Fruit fly (Drosophila melanogaster): ENCODE measurements around the gene prage.

prage gene

dm6 chrX:1889926-1890325 lies 116.4 kb downstream of the prage start, which contains the start of the genes trr and mRpL16 (continued):
- TF ChIP-seq hb (GFP tag; IDR thresholded peaks at IDR 0.05; ENCODE audit: partially characterized antibody) (no peak), CG32532 (GFP tag; IDR thresholded peaks at IDR 0.05) (peak; percentile 64), Hr78 (GFP tag; optimal IDR thresholded peaks at IDR 0.05) (no peak), Trl (optimal IDR thresholded peaks at IDR 0.05) (no peak), Trl (GFP tag; optimal IDR thresholded peaks at IDR 0.05) (peak; percentile 24), ato (GFP tag; IDR thresholded peaks at IDR 0.05; ENCODE audit: partially characterized antibody) (0 out of 2 replicates have a peak, but pooled peaks have one; percentile 45), Sry-β (GFP tag; optimal IDR thresholded peaks at IDR 0.05) (peak; percentile 6), nau (GFP tag; optimal IDR thresholded peaks at IDR 0.05) (no peak), Jarid2 (GFP tag; optimal IDR thresholded peaks at IDR 0.05) (no peak), CG2678 (tag; optimal IDR thresholded peaks at IDR 0.05) (no peak), mirr (GFP tag; optimal IDR thresholded peaks at IDR 0.05) (peak; percentile 40), Mes4 (GFP tag; optimal IDR thresholded peaks at IDR 0.05) (no peak), chn (GFP tag; optimal IDR thresholded peaks at IDR 0.05) (peak; percentile 20), CG34376 (GFP tag; optimal IDR thresholded peaks at IDR 0.05) (no peak), Asciz (GFP tag; optimal IDR thresholded peaks at IDR 0.05) (no peak), Scr (GFP tag; IDR thresholded peaks at IDR 0.05; ENCODE audit: partially characterized antibody) (peak; percentile 83), CG4404 (GFP tag; IDR thresholded peaks at IDR 0.05) (peak; percentile 31; the same call in 1 of the 2 replicates), seq (GFP tag; IDR thresholded peaks at IDR 0.05) (peak; percentile 56; the same call in 1 of the 2 replicates), CG31365 (tag; optimal IDR thresholded peaks at IDR 0.05) (no peak), eve (GFP tag; optimal IDR thresholded peaks at IDR 0.05) (no peak), CG10274 (GFP tag; optimal IDR thresholded peaks at IDR 0.05) (no peak), Mad (GFP tag; optimal IDR thresholded peaks at IDR 0.05) (peak; percentile 58), Dip2 (GFP tag; IDR thresholded peaks at IDR 0.05) (no peak), CG6813 (GFP tag; optimal IDR thresholded peaks at IDR 0.05) (no peak), CG8478 (optimal IDR thresholded peaks at IDR 0.05) (no peak), br (optimal IDR thresholded peaks at IDR 0.05) (no peak), CG4854 (GFP tag; optimal IDR thresholded peaks at IDR 0.05) (no peak), CG14860 (GFP tag; IDR thresholded peaks at IDR 0.05; ENCODE audit: partially characterized antibody) (peak; percentile 28; the same call in 1 of the 3 replicates), CG6791 (GFP tag; IDR thresholded peaks at IDR 0.05; ENCODE audit: partially characterized antibody) (peak; percentile 60), CG2889 (GFP tag; IDR thresholded peaks at IDR 0.05) (no peak), ttk (GFP tag; IDR thresholded peaks at IDR 0.05) (no peak), sisA (GFP tag; IDR thresholded peaks at IDR 0.05) (no peak), CG7357 (GFP tag; IDR thresholded peaks at IDR 0.05) (0 out of 3 replicates have a peak, but pooled peaks have one; percentile 30), CG12744 (GFP tag; optimal IDR thresholded peaks at IDR 0.05) (no peak), CHES-1-like (GFP tag; optimal IDR thresholded peaks at IDR 0.05) (peak; percentile 44), gsb-n (tag; optimal IDR thresholded peaks at IDR 0.05) (no peak), dm (GFP tag; optimal IDR thresholded peaks at IDR 0.05) (peak; percentile 24), gt (GFP tag; IDR thresholded peaks at IDR 0.05) (no peak), her (GFP tag; optimal IDR thresholded peaks at IDR 0.05) (no peak), oc (tag; optimal IDR thresholded peaks at IDR 0.05) (no peak), E2f2 (GFP tag; IDR thresholded peaks at IDR 0.05) (peak; percentile 40; the same call in 1 of the 2 replicates), pros (GFP tag; optimal IDR thresholded peaks at IDR 0.05) (no peak), run (tag; optimal IDR thresholded peaks at IDR 0.05) (no peak), Tbp (GFP tag; optimal IDR thresholded peaks at IDR 0.05) (no peak), NFAT (GFP tag; IDR thresholded peaks at IDR 0.05) (no peak), CG3995 (GFP tag; optimal IDR thresholded peaks at IDR 0.05) (no peak), NC2β (GFP tag; optimal IDR thresholded peaks at IDR 0.05) (no peak), CG9876 (GFP tag; optimal IDR thresholded peaks at IDR 0.05) (no peak), lbe (GFP tag; optimal IDR thresholded peaks at IDR 0.05) (no peak), nom (GFP tag; optimal IDR thresholded peaks at IDR 0.05) (no peak), CG4424 (GFP tag; optimal IDR thresholded peaks at IDR 0.05) (no peak), BtbVII (GFP tag; optimal IDR thresholded peaks at IDR 0.05) (no peak)

All from whole organism, embryonic.